Worm (Caenorhabditis elegans) whole organism, L3 larva: Measurements from ENCODE around the gene B0563.8.

Experiments used
- ceh-82 ChIP-seq: fragments of 150-350 bp; optimal IDR thresholded peaks from 2 replicates; lab custom pipeline; 2014; ENCODE audit warnings: missing biosample characterization, missing genetic modification characterization
- elt-3 ChIP-seq, 3 experiments: fragments of 150-350 bp in 1 of 3; sonication (generic microtip) in 2 of 3; optimal IDR thresholded peaks; 2 replicates in 2 of 3; 4 replicates in 1 of 3; lab custom pipeline; 2014 to 2017; ENCODE audit warnings: missing biosample characterization in 3 of 3, missing genetic modification characterization in 3 of 3
- nhr-11 ChIP-seq: fragments of 150-350 bp; optimal IDR thresholded peaks from 2 replicates; lab custom pipeline; 2014; ENCODE audit warnings: missing biosample characterization, missing genetic modification characterization
- nhr-12 ChIP-seq: fragments of 150-350 bp; optimal IDR thresholded peaks from 2 replicates; lab custom pipeline; 2014; ENCODE audit warnings: missing biosample characterization, missing genetic modification characterization
- unc-39 ChIP-seq: sonication (generic microtip); optimal IDR thresholded peaks from 4 replicates; lab custom pipeline; 2017; ENCODE audit warnings: missing biosample characterization, missing genetic modification characterization
- ztf-11 ChIP-seq: fragments of 150-350 bp; optimal IDR thresholded peaks from 2 replicates; lab custom pipeline; 2014; ENCODE audit warnings: missing biosample characterization, missing genetic modification characterization

DNA sequence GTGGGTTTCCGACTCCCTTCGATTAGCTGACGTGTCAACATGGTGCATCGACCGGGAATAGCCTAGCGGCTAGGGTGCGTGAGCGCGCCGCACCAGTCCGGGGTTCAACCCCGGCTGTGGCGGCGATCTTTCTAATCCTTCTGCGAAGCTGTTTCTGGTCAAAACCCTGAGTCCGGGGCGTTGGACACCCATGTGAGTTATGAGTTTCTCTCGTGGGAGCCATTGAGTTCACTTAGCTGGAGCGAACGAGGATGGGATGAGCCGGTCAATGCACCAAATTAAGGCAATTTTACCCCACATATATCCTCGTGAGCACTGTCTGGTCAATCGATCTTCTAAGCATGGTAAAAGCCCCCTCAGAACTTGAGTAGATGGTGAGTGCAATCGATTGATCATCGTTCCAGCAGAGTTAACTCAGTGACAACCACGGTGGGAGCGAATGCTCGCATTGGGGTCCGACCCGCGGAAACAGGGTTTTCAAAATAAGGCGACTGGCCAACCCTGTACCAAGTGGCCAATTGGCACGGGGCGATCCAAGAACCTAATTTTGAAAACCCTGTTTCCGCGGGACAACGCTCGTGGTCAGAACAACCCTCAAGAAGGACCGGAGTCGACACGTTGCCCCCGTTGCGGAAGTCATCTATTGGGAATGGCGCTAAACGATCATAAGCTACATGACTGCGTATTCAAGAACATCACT, 17.6 kb upstream of the B0563.8 start, which contains the start of gene Y81B9A.1:
- no peak for TF ChIP-seq ceh-82 (tag; lab: Kevin White, UChicago)
- TF ChIP-seq ztf-11 = no peak
- no peak for TF ChIP-seq nhr-11
- TF ChIP-seq unc-39 (tag; lab: Kevin White, UChicago) = no peak
- TF ChIP-seq nhr-12 (tag; lab: Kevin White, UChicago) = no peak
- TF ChIP-seq elt-3 (tag; optimal IDR thresholded peaks at IDR 0.05; lab: Kevin White, UChicago) = no peak
